Worm (Caenorhabditis elegans) whole organism, young adult: ENCODE results near the gene cyp-35A5.

Experiments
- F39B2.1 ChIP-seq: fragments of 200-800 bp; sonication (Bioruptor generic); IDR thresholded peaks from 2 replicates; pipeline ENCODE4 v1.3.6; 2022; ENCODE audit warnings: missing genetic modification reagents, missing genetic modification characterization, missing compliant biosample characterization
- ama-1 ChIP-seq, 3 experiments: fragments of 150-350 bp in 1 of 3; sonication (generic microtip) in 2 of 3; optimal IDR thresholded peaks; 2 replicates each; lab custom pipeline; 2014 to 2018; ENCODE audit warnings: missing biosample characterization in 2 of 3, missing genetic modification characterization in 2 of 3, missing genetic modification reagents in 2 of 3
- athp-1 ChIP-seq: sonication (generic microtip); optimal IDR thresholded peaks from 2 replicates; lab custom pipeline; 2017; ENCODE audit warnings: mild to moderate bottlenecking, missing genetic modification characterization, missing compliant biosample characterization
- chd-7 ChIP-seq: sonication (generic microtip); optimal IDR thresholded peaks from 2 replicates; lab custom pipeline; 2016; ENCODE audit warnings: mild to moderate bottlenecking, missing genetic modification characterization, moderate library complexity, missing compliant biosample characterization
- hlh-12 ChIP-seq: sonication (generic microtip); optimal IDR thresholded peaks from 2 replicates; lab custom pipeline; 2016; ENCODE audit warnings: missing genetic modification characterization, missing compliant biosample characterization
- madf-6 ChIP-seq: fragments of 200-800 bp; sonication (Bioruptor generic); IDR thresholded peaks from 2 replicates; pipeline ENCODE4 v1.3.6; 2022; ENCODE audit warnings: missing genetic modification reagents, missing genetic modification characterization, missing compliant biosample characterization
- mxl-1 ChIP-seq: sonication (generic microtip); optimal IDR thresholded peaks from 2 replicates; lab custom pipeline; 2016; ENCODE audit warnings: missing genetic modification characterization, missing compliant biosample characterization
- nfya-1 ChIP-seq: sonication (generic microtip); optimal IDR thresholded peaks from 2 replicates; lab custom pipeline; 2017; ENCODE audit warnings: antibody characterized with exemption, missing compliant biosample characterization, missing genetic modification characterization, borderline replicate concordance; ENCODE audit not compliant: insufficient read depth
- nhr-27 ChIP-seq: fragments of 200-800 bp; sonication (Bioruptor generic); optimal IDR thresholded peaks from 2 replicates; lab custom pipeline; 2018; ENCODE audit warnings: mild to moderate bottlenecking, missing genetic modification characterization, moderate library complexity, missing compliant biosample characterization
- nhr-90 ChIP-seq: sonication (generic microtip); optimal IDR thresholded peaks from 2 replicates; lab custom pipeline; 2016; ENCODE audit warnings: missing genotype, mild to moderate bottlenecking, missing genetic modification characterization, missing compliant biosample characterization
- sea-2 ChIP-seq: fragments of 200-800 bp; sonication (Bioruptor generic); IDR thresholded peaks from 2 replicates; pipeline ENCODE4 v1.3.6; 2022; ENCODE audit warnings: missing genetic modification characterization, missing compliant biosample characterization
- unc-130 ChIP-seq: sonication (generic microtip); optimal IDR thresholded peaks from 2 replicates; lab custom pipeline; 2016; ENCODE audit warnings: missing genetic modification reagents, missing genetic modification characterization, missing compliant biosample characterization
- unc-62 ChIP-seq: fragments of 150-350 bp; optimal IDR thresholded peaks from 2 replicates; lab custom pipeline; 2014; ENCODE audit warnings: missing biosample characterization, missing genetic modification reagents, missing genetic modification characterization
- ztf-3 ChIP-seq: fragments of 200-800 bp; sonication (Bioruptor generic); optimal IDR thresholded peaks from 2 replicates; lab custom pipeline; 2018; ENCODE audit warnings: mild to moderate bottlenecking, missing genetic modification characterization, missing compliant biosample characterization

- TF ChIP-seq athp-1 (tag; lab: Kevin White, UChicago) (no peak), nhr-27 (tag; lab: Kevin White, UChicago) (no peak), unc-62 (GFP tag; lab: Kevin White, UChicago) (no peak), hlh-12 (tag; lab: Kevin White, UChicago) (no peak), F39B2.1 (GFP tag; lab: Robert Waterston, UW) (no peak), unc-130 (GFP tag; lab: Kevin White, UChicago) (no peak), chd-7 (tag; lab: Kevin White, UChicago) (no peak), mxl-1 (no peak), sea-2 (GFP tag; lab: Robert Waterston, UW) (no peak), madf-6 (GFP tag; lab: Robert Waterston, UW) (no peak), ama-1 (optimal IDR thresholded peaks at IDR 0.05; lab: Kevin White, UChicago) (no peak), ama-1 (GFP tag; optimal IDR thresholded peaks at IDR 0.05; lab: Kevin White, UChicago) (no peak), nhr-90 (no peak), ztf-3 (GFP tag; lab: Kevin White, UChicago) (no peak), nfya-1 (tag; lab: Kevin White, UChicago) (no peak)
Measured at ce11 chrV:3949723-3950122, 13.6 kb downstream of the cyp-35A5 start, which contains the start of gene dach-1.
